Worm (Caenorhabditis elegans) whole organism, young adult: ENCODE results near the gene F44E5.2.

Experiments used
- B0019.2 ChIP-seq: fragments of 200-800 bp; sonication (Bioruptor generic); conservative IDR thresholded peaks from 2 replicates; pipeline ENCODE4 v1.3.6; 2022; ENCODE audit warnings: missing genetic modification reagents, missing genetic modification characterization, missing compliant biosample characterization
- F22D6.2 ChIP-seq: sonication (generic microtip); optimal IDR thresholded peaks from 2 replicates; lab custom pipeline; 2016; ENCODE audit warnings: mild to moderate bottlenecking, missing genetic modification characterization, missing compliant biosample characterization
- F37B4.10 ChIP-seq: fragments of 200-800 bp; sonication (Bioruptor generic); IDR thresholded peaks from 2 replicates; pipeline ENCODE4 v1.3.6; 2022; ENCODE audit warnings: missing genetic modification characterization, missing compliant biosample characterization
- T26A5.8 ChIP-seq: sonication (generic microtip); optimal IDR thresholded peaks from 2 replicates; lab custom pipeline; 2016; ENCODE audit warnings: missing genetic modification characterization, missing compliant biosample characterization
- Y79H2A.3 ChIP-seq: fragments of 200-800 bp; sonication (Bioruptor generic); conservative IDR thresholded peaks from 2 replicates; pipeline ENCODE4 v1.3.6; 2022; ENCODE audit warnings: missing genetic modification reagents, missing genetic modification characterization, missing compliant biosample characterization
- bed-2 ChIP-seq: fragments of 200-800 bp; sonication (Bioruptor generic); IDR thresholded peaks from 2 replicates; pipeline ENCODE4 v1.3.6; 2022; ENCODE audit warnings: missing genetic modification reagents, missing genetic modification characterization, missing compliant biosample characterization
- ccch-3 ChIP-seq: fragments of 200-800 bp; sonication (Bioruptor generic); optimal IDR thresholded peaks from 2 replicates; lab custom pipeline; 2018; ENCODE audit warnings: mild to moderate bottlenecking, missing genetic modification characterization, missing compliant biosample characterization
- ceh-58 ChIP-seq: fragments of 200-800 bp; sonication (Bioruptor generic); IDR thresholded peaks from 2 replicates; pipeline ENCODE4 v1.3.6; 2022; ENCODE audit warnings: missing genetic modification characterization, missing compliant biosample characterization
- chd-7 ChIP-seq: sonication (generic microtip); optimal IDR thresholded peaks from 2 replicates; lab custom pipeline; 2016; ENCODE audit warnings: mild to moderate bottlenecking, missing genetic modification characterization, moderate library complexity, missing compliant biosample characterization
- egl-18 ChIP-seq: fragments of 200-800 bp; sonication (Bioruptor generic); IDR thresholded peaks from 2 replicates; pipeline ENCODE4 v1.3.6; 2022; ENCODE audit warnings: missing genetic modification reagents, missing genetic modification characterization, missing compliant biosample characterization
- egrh-3 ChIP-seq: fragments of 200-800 bp; sonication (Bioruptor generic); IDR thresholded peaks from 2 replicates; pipeline ENCODE4 v1.3.6; 2022; ENCODE audit warnings: missing genetic modification reagents, missing genetic modification characterization, missing compliant biosample characterization
- ets-4 ChIP-seq: fragments of 200-800 bp; sonication (Bioruptor generic); optimal IDR thresholded peaks from 2 replicates; lab custom pipeline; 2018; ENCODE audit warnings: mild to moderate bottlenecking, missing genetic modification characterization, missing compliant biosample characterization
- gei-17 ChIP-seq: fragments of 200-800 bp; sonication (Bioruptor generic); optimal IDR thresholded peaks from 2 replicates; lab custom pipeline; 2018; ENCODE audit warnings: mild to moderate bottlenecking, missing genetic modification characterization, missing compliant biosample characterization
- let-526 ChIP-seq: fragments of 200-800 bp; sonication (Bioruptor generic); IDR thresholded peaks from 2 replicates; pipeline ENCODE4 v1.3.6; 2022; ENCODE audit warnings: missing genetic modification reagents, missing genetic modification characterization, missing compliant biosample characterization
- lin-35 ChIP-seq, 3 experiments: fragments of 150-350 bp in 2 of 3; sonication (generic microtip) in 1 of 3; optimal IDR thresholded peaks; 2 replicates each; lab custom pipeline; 2014 to 2018; ENCODE audit warnings: missing biosample characterization in 3 of 3, missing genetic modification characterization in 3 of 3, missing genetic modification reagents in 3 of 3
- madf-10 ChIP-seq: sonication (generic microtip); optimal IDR thresholded peaks from 2 replicates; lab custom pipeline; 2016; ENCODE audit warnings: mild to moderate bottlenecking, missing genetic modification characterization, missing compliant biosample characterization
- madf-8 ChIP-seq: fragments of 200-800 bp; sonication (Bioruptor generic); conservative IDR thresholded peaks from 2 replicates; pipeline ENCODE4 v1.3.6; 2022; ENCODE audit warnings: missing genetic modification reagents, missing genetic modification characterization, missing compliant biosample characterization
- mcd-1 ChIP-seq: fragments of 200-800 bp; sonication (Bioruptor generic); IDR thresholded peaks from 2 replicates; pipeline ENCODE4 v1.3.6; 2022; ENCODE audit warnings: missing genetic modification reagents, missing genetic modification characterization, missing compliant biosample characterization
- nfya-1 ChIP-seq: sonication (generic microtip); optimal IDR thresholded peaks from 2 replicates; lab custom pipeline; 2017; ENCODE audit warnings: antibody characterized with exemption, missing compliant biosample characterization, missing genetic modification characterization, borderline replicate concordance; ENCODE audit not compliant: insufficient read depth
- nhr-80 ChIP-seq: sonication (generic microtip); optimal IDR thresholded peaks from 2 replicates; lab custom pipeline; 2016; ENCODE audit warnings: missing genetic modification characterization, missing compliant biosample characterization
- nhr-90 ChIP-seq: sonication (generic microtip); optimal IDR thresholded peaks from 2 replicates; lab custom pipeline; 2016; ENCODE audit warnings: missing genotype, mild to moderate bottlenecking, missing genetic modification characterization, missing compliant biosample characterization
- snpc-3.4 ChIP-seq: sonication (generic microtip); optimal IDR thresholded peaks from 2 replicates; lab custom pipeline; 2017; ENCODE audit warnings: missing genetic modification characterization, mild to moderate bottlenecking, missing compliant biosample characterization, antibody characterized with exemption, moderate library complexity, missing genotype, missing genetic modification reagents
- sptf-2 ChIP-seq: fragments of 200-800 bp; sonication (Bioruptor generic); optimal IDR thresholded peaks from 2 replicates; lab custom pipeline; 2018; ENCODE audit warnings: mild to moderate bottlenecking, missing genetic modification characterization, missing compliant biosample characterization
- unc-62 ChIP-seq: fragments of 150-350 bp; optimal IDR thresholded peaks from 2 replicates; lab custom pipeline; 2014; ENCODE audit warnings: missing biosample characterization, missing genetic modification reagents, missing genetic modification characterization
- zim-3 ChIP-seq: sonication (generic microtip); optimal IDR thresholded peaks from 2 replicates; lab custom pipeline; 2017; ENCODE audit warnings: mild to moderate bottlenecking, missing genetic modification characterization, moderate library complexity, missing compliant biosample characterization
- ztf-3 ChIP-seq: fragments of 200-800 bp; sonication (Bioruptor generic); optimal IDR thresholded peaks from 2 replicates; lab custom pipeline; 2018; ENCODE audit warnings: mild to moderate bottlenecking, missing genetic modification characterization, missing compliant biosample characterization
- ztf-6 ChIP-seq: fragments of 200-800 bp; sonication (Bioruptor generic); IDR thresholded peaks from 2 replicates; pipeline ENCODE4 v1.3.6; 2022; ENCODE audit warnings: missing genetic modification reagents, missing genetic modification characterization, missing compliant biosample characterization

Gene F44E5.2

DNA sequence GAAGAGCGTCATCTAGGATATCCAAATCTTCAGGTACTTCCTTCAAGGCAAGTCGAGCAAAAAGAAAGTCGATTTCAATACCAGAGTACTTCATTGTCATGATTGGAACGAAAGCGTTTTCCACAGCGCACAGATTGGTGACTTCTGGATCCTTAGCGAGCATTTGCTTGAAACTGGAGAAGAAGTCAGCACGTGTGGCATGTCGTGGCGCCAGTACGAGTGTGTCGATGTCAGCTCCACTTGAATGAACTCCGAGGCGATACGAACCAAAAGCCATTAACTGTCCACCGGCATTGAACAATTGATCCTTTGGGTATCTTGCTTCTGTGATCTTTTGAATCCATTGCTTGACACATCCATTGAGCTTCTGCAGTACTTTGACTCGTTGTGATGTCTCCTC, 49.4 kb downstream of the F44E5.2 start:
- no peak for TF ChIP-seq F22D6.2
- no peak for TF ChIP-seq nhr-80
- no peak for TF ChIP-seq madf-10 (tag; lab: Kevin White, UChicago)
- TF ChIP-seq ceh-58: no peak
- TF ChIP-seq ccch-3 (GFP tag; lab: Kevin White, UChicago): no peak
- no peak for TF ChIP-seq B0019.2 (GFP tag; lab: Robert Waterston, UW)
- no peak for TF ChIP-seq zim-3 (tag; lab: Kevin White, UChicago)
- no peak for TF ChIP-seq ztf-3 (GFP tag; lab: Kevin White, UChicago)
- TF ChIP-seq nhr-90 (tag; lab: Kevin White, UChicago): no peak
- no peak for TF ChIP-seq ztf-6 (GFP tag; lab: Robert Waterston, UW)
- no peak for TF ChIP-seq let-526 (GFP tag; lab: Robert Waterston, UW)
- no peak for TF ChIP-seq madf-8 (GFP tag; lab: Robert Waterston, UW)
- no peak for TF ChIP-seq egrh-3 (GFP tag; lab: Robert Waterston, UW)
- no peak for TF ChIP-seq sptf-2 (GFP tag; lab: Kevin White, UChicago)

DNA sequence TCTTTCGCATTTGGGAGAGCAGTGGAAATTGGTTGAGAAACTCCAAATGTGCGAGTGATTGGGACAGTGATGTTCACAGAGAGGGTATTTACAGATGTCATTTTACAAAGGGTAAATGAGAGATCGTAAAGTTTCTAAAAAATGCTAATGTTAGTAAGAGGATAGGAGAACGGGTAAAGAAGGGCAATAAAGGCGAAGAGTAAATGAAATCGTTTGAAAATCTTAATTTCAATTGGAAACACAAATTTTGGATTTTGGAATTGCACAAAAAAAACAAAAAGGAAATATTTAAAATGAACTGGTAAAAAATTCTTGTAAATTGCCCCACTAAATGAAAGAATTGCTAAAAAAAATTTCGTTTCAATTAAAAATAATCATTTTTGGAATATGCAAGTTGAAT, 49.9 kb downstream of the F44E5.2 start, which contains the start of gene pap-3:
TSS of gene pap-3 (minus strand) at position 101 of the 400 bp plus-strand sequence.
- no peak for TF ChIP-seq madf-10 (tag; lab: Kevin White, UChicago)
- TF ChIP-seq Y79H2A.3 (GFP tag; lab: Robert Waterston, UW): no peak
- no peak for TF ChIP-seq madf-8 (GFP tag; lab: Robert Waterston, UW)
- no peak for TF ChIP-seq snpc-3.4 (tag; lab: Kevin White, UChicago)
- no peak for TF ChIP-seq bed-2
- no peak for TF ChIP-seq lin-35 (GFP tag; optimal IDR thresholded peaks at IDR 0.05; lab: Kevin White, UChicago)
- TF ChIP-seq ets-4 (GFP tag; lab: Kevin White, UChicago): no peak
- no peak for TF ChIP-seq nfya-1 (tag; lab: Kevin White, UChicago)
- TF ChIP-seq mcd-1 (GFP tag; lab: Robert Waterston, UW): no peak
- TF ChIP-seq gei-17 (GFP tag; lab: Kevin White, UChicago): no peak
- no peak for TF ChIP-seq T26A5.8
- no peak for TF ChIP-seq F37B4.10 (GFP tag; lab: Robert Waterston, UW)
- no peak for TF ChIP-seq unc-62 (GFP tag; lab: Kevin White, UChicago)
- no peak for TF ChIP-seq chd-7 (tag; lab: Kevin White, UChicago)
- TF ChIP-seq egl-18 (GFP tag; lab: Robert Waterston, UW): no peak
